Fruit fly (Drosophila melanogaster) whole organism, prepupa: ENCODE results near the gene CG13654.
A peak's percentile ranks its signal among the peaks of the same experiment; 100 is the strongest.

Experiments
- CG10631 ChIP-seq: fragments of 200-800 bp; sonication (Bioruptor generic); optimal IDR thresholded peaks from 2 replicates; lab custom pipeline; 2016; ENCODE audit warnings: missing biosample characterization, missing genetic modification characterization
- CG10669 ChIP-seq: fragments of 200-800 bp; sonication (Bioruptor generic); optimal IDR thresholded peaks from 3 replicates; lab custom pipeline; 2018; ENCODE audit warnings: missing biosample characterization, mild to moderate bottlenecking, missing genetic modification characterization, moderate library complexity
- CG11762 ChIP-seq: fragments of 200-800 bp; sonication (Bioruptor generic); optimal IDR thresholded peaks from 3 replicates; lab custom pipeline; 2016; ENCODE audit warnings: missing biosample characterization, missing genetic modification characterization; ENCODE audit not compliant: insufficient read depth
- CG6276 ChIP-seq: fragments of 200-800 bp; sonication (Bioruptor generic); optimal IDR thresholded peaks from 2 replicates; lab custom pipeline; 2017; ENCODE audit warnings: missing biosample characterization, mild to moderate bottlenecking, missing genetic modification characterization
- CG6854 ChIP-seq: fragments of 200-800 bp; sonication (Bioruptor generic); optimal IDR thresholded peaks from 2 replicates; lab custom pipeline; 2017; ENCODE audit warnings: missing biosample characterization, mild to moderate bottlenecking, missing genetic modification characterization
- CG8319 ChIP-seq: fragments of 200-800 bp; sonication (Bioruptor generic); optimal IDR thresholded peaks from 3 replicates; lab custom pipeline; 2016; ENCODE audit warnings: missing biosample characterization, missing genetic modification characterization
- OdsH ChIP-seq: fragments of 200-800 bp; sonication (Bioruptor generic); optimal IDR thresholded peaks from 3 replicates; lab custom pipeline; 2016; ENCODE audit warnings: missing biosample characterization, missing genetic modification characterization
- Smox ChIP-seq: fragments of 200-800 bp; sonication (Bioruptor generic); optimal IDR thresholded peaks from 3 replicates; lab custom pipeline; 2016; ENCODE audit warnings: missing biosample characterization, missing genetic modification characterization
- Sox14 ChIP-seq: fragments of 200-800 bp; sonication (Bioruptor generic); optimal IDR thresholded peaks from 3 replicates; lab custom pipeline; 2016; ENCODE audit warnings: missing biosample characterization, missing genetic modification characterization
- spab ChIP-seq: fragments of 200-800 bp; sonication (Bioruptor generic); optimal IDR thresholded peaks from 2 replicates; lab custom pipeline; 2017; ENCODE audit warnings: missing biosample characterization, mild to moderate bottlenecking, missing genetic modification characterization, missing genetic modification reagents
- ss ChIP-seq, 2 experiments: fragments of 200-800 bp; sonication (Bioruptor generic); optimal IDR thresholded peaks; 2 replicates in 1 of 2; 3 replicates in 1 of 2; lab custom pipeline; 2017 to 2018; ENCODE audit warnings: mild to moderate bottlenecking in 2 of 2, missing biosample characterization in 2 of 2, missing genetic modification characterization in 2 of 2, moderate library complexity in 1 of 2

DNA sequence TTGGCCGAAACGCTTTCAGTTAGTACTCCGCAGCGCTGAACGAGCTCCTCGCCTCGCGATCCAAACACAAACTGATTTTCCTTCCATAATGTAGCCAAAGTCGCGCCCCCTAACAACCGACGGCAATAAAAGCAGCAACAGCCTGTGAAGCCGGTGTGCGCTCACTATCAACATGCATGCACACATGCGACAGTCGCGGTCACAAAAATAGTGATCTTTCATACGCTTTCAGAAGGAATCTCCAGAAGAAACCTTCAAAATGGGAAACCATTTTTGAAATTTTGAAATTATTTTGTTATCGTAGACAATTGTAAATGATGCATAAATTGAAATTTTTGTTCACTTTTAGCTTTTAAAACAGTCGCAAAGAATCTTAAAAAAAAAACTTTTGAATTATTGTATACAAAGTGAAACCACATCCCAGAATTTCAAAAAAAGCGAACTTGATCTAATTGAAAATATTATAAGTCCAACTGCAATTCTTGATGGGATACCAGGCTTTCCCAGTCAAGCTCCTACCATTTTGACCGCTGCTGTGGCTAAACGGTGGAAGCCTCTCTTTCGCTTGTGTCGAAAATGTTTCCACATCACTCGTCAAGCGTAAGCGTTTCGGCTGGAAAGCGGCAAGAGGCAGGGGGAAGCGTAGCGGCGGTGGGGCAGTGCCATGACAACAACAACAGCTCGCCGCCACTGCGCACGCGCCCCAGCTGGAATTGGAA, 32.8 kb downstream of the CG13654 start, which contains the start of gene Cad96Cb:
- TF ChIP-seq CG11762 (GFP tag; lab: Kevin White, UChicago) (peak; percentile 93), ss (GFP tag; optimal IDR thresholded peaks at IDR 0.05; lab: Kevin White, UChicago) (peak; percentile 92), CG10631 (GFP tag; lab: Kevin White, UChicago) (peak; percentile 88), spab (GFP tag; lab: Kevin White, UChicago) (peak; percentile 93), Smox (GFP tag; lab: Kevin White, UChicago) (peak; percentile 91), OdsH (peak; percentile 93), CG8319 (GFP tag; lab: Kevin White, UChicago) (peak; percentile 89), CG6854 (GFP tag; lab: Kevin White, UChicago) (peak; percentile 87), CG6276 (GFP tag; lab: Kevin White, UChicago) (peak; percentile 97), CG10669 (GFP tag; lab: Kevin White, UChicago) (peak; percentile 89), Sox14 (GFP tag; lab: Kevin White, UChicago) (peak; percentile 94)
